Fruit fly (Drosophila melanogaster) whole organism, adult: ENCODE data around the gene fng.

Experiments
- CG11617 ChIP-seq: fragments of 200-800 bp; sonication (Bioruptor generic); optimal IDR thresholded peaks from 2 replicates; lab custom pipeline; 2017; ENCODE audit warnings: mild to moderate bottlenecking, missing biosample characterization, missing genetic modification reagents, missing genetic modification characterization
- CG12768 ChIP-seq: fragments of 200-800 bp; sonication (Bioruptor generic); optimal IDR thresholded peaks from 2 replicates; lab custom pipeline; 2017; ENCODE audit warnings: missing biosample characterization, missing genetic modification characterization, mild to moderate bottlenecking, moderate library complexity, missing genetic modification reagents
- CG14711 ChIP-seq: fragments of 200-800 bp; sonication (Bioruptor generic); optimal IDR thresholded peaks from 2 replicates; lab custom pipeline; 2018; ENCODE audit warnings: missing biosample characterization, mild to moderate bottlenecking, missing genetic modification characterization, moderate library complexity
- CG1620 ChIP-seq: fragments of 200-800 bp; sonication (Bioruptor generic); optimal IDR thresholded peaks from 2 replicates; lab custom pipeline; 2016; ENCODE audit warnings: missing biosample characterization, missing genetic modification characterization
- CG33017 ChIP-seq: fragments of 200-800 bp; sonication (Bioruptor generic); optimal IDR thresholded peaks from 2 replicates; lab custom pipeline; 2018; ENCODE audit warnings: missing biosample characterization, mild to moderate bottlenecking, missing genetic modification characterization, moderate library complexity
- CG5204 ChIP-seq: fragments of 200-800 bp; sonication (Bioruptor generic); optimal IDR thresholded peaks from 2 replicates; lab custom pipeline; 2016; ENCODE audit warnings: missing biosample characterization, missing genetic modification characterization
- CG7045 ChIP-seq: fragments of 200-800 bp; sonication (Bioruptor generic); optimal IDR thresholded peaks from 2 replicates; lab custom pipeline; 2017; ENCODE audit warnings: missing biosample characterization, mild to moderate bottlenecking, missing genetic modification characterization
- CG7101 ChIP-seq: fragments of 200-800 bp; sonication (Bioruptor generic); optimal IDR thresholded peaks from 2 replicates; lab custom pipeline; 2018; ENCODE audit warnings: missing biosample characterization, mild to moderate bottlenecking, missing genetic modification characterization, moderate library complexity
- Clk ChIP-seq: fragments of 200-800 bp; sonication (Bioruptor generic); optimal IDR thresholded peaks from 2 replicates; lab custom pipeline; 2017; ENCODE audit warnings: missing biosample characterization, missing genetic modification characterization
- Crg-1 ChIP-seq: fragments of 200-800 bp; sonication (Bioruptor generic); optimal IDR thresholded peaks from 2 replicates; lab custom pipeline; 2016; ENCODE audit warnings: missing biosample characterization, missing genetic modification characterization
- Hr96 ChIP-seq: fragments of 200-800 bp; sonication (Bioruptor generic); optimal IDR thresholded peaks from 2 replicates; lab custom pipeline; 2016; ENCODE audit warnings: missing biosample characterization, missing genetic modification characterization
- Mnt ChIP-seq: fragments of 200-800 bp; sonication (Bioruptor generic); optimal IDR thresholded peaks from 2 replicates; lab custom pipeline; 2016; ENCODE audit warnings: missing biosample characterization, mild to moderate bottlenecking, missing genetic modification characterization
- bab1 ChIP-seq: fragments of 200-800 bp; sonication (Bioruptor generic); optimal IDR thresholded peaks from 3 replicates; lab custom pipeline; 2019; ENCODE audit warnings: missing biosample characterization, mild to moderate bottlenecking, missing genetic modification characterization, moderate library complexity
- cic ChIP-seq: fragments of 200-800 bp; sonication (Bioruptor generic); optimal IDR thresholded peaks from 2 replicates; lab custom pipeline; 2017; ENCODE audit warnings: missing biosample characterization, mild to moderate bottlenecking, missing genetic modification characterization, moderate library complexity
- cnc ChIP-seq, 2 experiments: fragments of >200 bp; optimal IDR thresholded peaks; 2 replicates each; lab custom pipeline; 2017
- kay ChIP-seq: fragments of 200-800 bp; sonication (Bioruptor generic); peaks from one replicate; lab custom pipeline; 2016; ENCODE audit warnings: missing biosample characterization, missing genetic modification characterization, borderline replicate concordance
- ovo ChIP-seq: fragments of 200-800 bp; sonication (Bioruptor generic); optimal IDR thresholded peaks from 2 replicates; lab custom pipeline; 2016; ENCODE audit warnings: missing biosample characterization, missing genetic modification characterization
- pad ChIP-seq: fragments of 200-800 bp; sonication (Bioruptor generic); optimal IDR thresholded peaks from 3 replicates; lab custom pipeline; 2017; ENCODE audit warnings: missing biosample characterization, missing genetic modification characterization, mild to moderate bottlenecking, moderate library complexity, missing genetic modification reagents
- tj ChIP-seq: fragments of 200-800 bp; sonication (Bioruptor generic); optimal IDR thresholded peaks from 3 replicates; lab custom pipeline; 2017; ENCODE audit warnings: missing biosample characterization, mild to moderate bottlenecking, missing genetic modification characterization, moderate library complexity
- toe ChIP-seq: fragments of 200-800 bp; sonication (Bioruptor generic); optimal IDR thresholded peaks from 2 replicates; lab custom pipeline; 2016; ENCODE audit warnings: missing biosample characterization, missing genetic modification characterization

Gene fng

dm6 chr3L:20921859-20922258 lies 27.5 kb downstream of the fng start:
- TF ChIP-seq CG7101 (tag; lab: Kevin White, UChicago) (no peak), CG7045 (no peak), CG33017 (tag; lab: Kevin White, UChicago) (no peak), CG11617 (no peak), Hr96 (GFP tag; lab: Kevin White, UChicago) (no peak), ovo (GFP tag; lab: Kevin White, UChicago) (no peak), Clk (GFP tag; lab: Kevin White, UChicago) (no peak), CG5204 (GFP tag; lab: Kevin White, UChicago) (no peak), CG12768 (GFP tag; lab: Kevin White, UChicago) (no peak), toe (no peak)

- TF ChIP-seq Clk (GFP tag; lab: Kevin White, UChicago) (no peak), cnc (optimal IDR thresholded peaks at IDR 0.05; lab: Kevin White, UChicago) (no peak)
Observed at dm6 chr3L:20920495-20920894, 28.8 kb downstream of the fng start.

dm6 chr3L:20918945-20919344 lies 30.4 kb downstream of the fng start:
- TF ChIP-seq Crg-1 (GFP tag; lab: Kevin White, UChicago) = no peak
- no peak for TF ChIP-seq ovo (GFP tag; lab: Kevin White, UChicago)
- TF ChIP-seq CG11617 = no peak
- TF ChIP-seq CG5204 (GFP tag; lab: Kevin White, UChicago) = no peak
- no peak for TF ChIP-seq Clk (GFP tag; lab: Kevin White, UChicago)
- TF ChIP-seq CG7045 = no peak
- TF ChIP-seq CG14711 (tag; lab: Kevin White, UChicago) = no peak
- no peak for TF ChIP-seq CG1620 (GFP tag; lab: Kevin White, UChicago)

- TF ChIP-seq Clk (GFP tag; lab: Kevin White, UChicago) (no peak), Crg-1 (GFP tag; lab: Kevin White, UChicago) (no peak), CG33017 (tag; lab: Kevin White, UChicago) (no peak), CG7101 (tag; lab: Kevin White, UChicago) (no peak), toe (no peak), CG11617 (no peak)
Observed at dm6 chr3L:20917025-20917691, 32.2 kb downstream of the fng start.

dm6 chr3L:20915111-20915510 lies 34.2 kb downstream of the fng start:
- TF ChIP-seq bab1 (GFP tag; lab: Kevin White, UChicago) (no peak), Crg-1 (GFP tag; lab: Kevin White, UChicago) (no peak), pad (no peak), CG33017 (tag; lab: Kevin White, UChicago) (no peak), CG7101 (tag; lab: Kevin White, UChicago) (no peak), kay (GFP tag; lab: Kevin White, UChicago) (no peak), cnc (optimal IDR thresholded peaks at IDR 0.05; lab: Kevin White, UChicago) (no peak), tj (GFP tag; lab: Kevin White, UChicago) (no peak)

- TF ChIP-seq CG1620 (GFP tag; lab: Kevin White, UChicago) (no peak), bab1 (GFP tag; lab: Kevin White, UChicago) (no peak), CG5204 (GFP tag; lab: Kevin White, UChicago) (no peak)
Observed at dm6 chr3L:20914375-20914774, 34.9 kb downstream of the fng start.

- TF ChIP-seq Mnt (GFP tag; lab: Kevin White, UChicago) (no peak), CG33017 (tag; lab: Kevin White, UChicago) (no peak)
Observed at dm6 chr3L:20906959-20907358, 42.4 kb downstream of the fng start.

dm6 chr3L:20905495-20905894 lies 43.8 kb downstream of the fng start, which contains the start of gene CG11458:
Gene CG11458 (plus strand): TSS chr3L:20905795.
- TF ChIP-seq ovo (GFP tag; lab: Kevin White, UChicago) (no peak), CG7045 (no peak), Hr96 (GFP tag; lab: Kevin White, UChicago) (no peak), Crg-1 (GFP tag; lab: Kevin White, UChicago) (no peak), CG7101 (tag; lab: Kevin White, UChicago) (no peak), Clk (GFP tag; lab: Kevin White, UChicago) (no peak), cic (no peak), CG14711 (tag; lab: Kevin White, UChicago) (no peak), CG1620 (GFP tag; lab: Kevin White, UChicago) (no peak), tj (GFP tag; lab: Kevin White, UChicago) (no peak), CG12768 (GFP tag; lab: Kevin White, UChicago) (no peak), cnc (optimal IDR thresholded peaks at IDR 0.05; lab: Kevin White, UChicago) (no peak)
